Fruit fly (Drosophila melanogaster) whole organism, embryonic: ENCODE data around the gene CycE.
A peak's percentile ranks its signal among the peaks of the same experiment; 100 is the strongest.

Source experiments
- Abd-B ChIP-seq: fragments of 200-800 bp; sonication (Bioruptor generic); optimal IDR thresholded peaks from 2 replicates; lab custom pipeline; 2018; ENCODE audit warnings: missing biosample characterization, mild to moderate bottlenecking, missing genetic modification characterization, moderate library complexity
- Awh ChIP-seq: fragments of 200-800 bp; sonication (Bioruptor generic); IDR thresholded peaks from 2 replicates; pipeline ENCODE4, ENCODE4 v1.3.6; 2022; ENCODE audit warnings: missing biosample characterization, missing genetic modification characterization
- CG1024 ChIP-seq: fragments of 200-800 bp; sonication (Bioruptor generic); IDR thresholded peaks from 2 replicates; pipeline ENCODE4 v1.3.6; 2022; ENCODE audit warnings: missing biosample characterization, missing genetic modification characterization
- CG10462 ChIP-seq: fragments of 200-800 bp; sonication (Bioruptor generic); optimal IDR thresholded peaks from 2 replicates; lab custom pipeline; 2016; ENCODE audit warnings: missing biosample characterization, missing genetic modification characterization
- CG11723 ChIP-seq: fragments of 200-800 bp; sonication (Bioruptor generic); optimal IDR thresholded peaks from 2 replicates; lab custom pipeline; 2017; ENCODE audit warnings: missing biosample characterization, mild to moderate bottlenecking, missing genetic modification characterization
- CG13624 ChIP-seq: fragments of 200-800 bp; sonication (Bioruptor generic); optimal IDR thresholded peaks from 2 replicates; lab custom pipeline; 2016; ENCODE audit warnings: missing biosample characterization, missing genetic modification characterization
- CG14667 ChIP-seq: fragments of 200-800 bp; sonication (Bioruptor generic); IDR thresholded peaks from 2 replicates; pipeline ENCODE4 v1.3.6; 2022; ENCODE audit warnings: missing biosample characterization, missing genetic modification characterization
- CG14860 ChIP-seq: fragments of 200-800 bp; sonication (Bioruptor generic); IDR thresholded peaks from 3 replicates; pipeline ENCODE4 v1.3.6; 2022; ENCODE audit warnings: missing biosample characterization, missing genetic modification characterization; ENCODE audit not compliant: partially characterized antibody
- CG18262 ChIP-seq: fragments of 200-800 bp; optimal IDR thresholded peaks from 3 replicates; lab custom pipeline; 2019; ENCODE audit warnings: missing biosample characterization, mild to moderate bottlenecking, missing genetic modification characterization, moderate library complexity
- CG2199 ChIP-seq: fragments of 200-800 bp; sonication (Bioruptor generic); IDR thresholded peaks from 3 replicates; pipeline ENCODE4 v1.3.6; 2022; ENCODE audit warnings: missing biosample characterization, missing genetic modification characterization
- CG2678 ChIP-seq: fragments of 200-800 bp; sonication (Bioruptor generic); optimal IDR thresholded peaks from 3 replicates; lab custom pipeline; 2019; ENCODE audit warnings: missing biosample characterization, mild to moderate bottlenecking, missing genetic modification characterization, moderate library complexity
- CG4707 ChIP-seq: fragments of 200-800 bp; sonication (Bioruptor generic); optimal IDR thresholded peaks from 2 replicates; lab custom pipeline; 2018; ENCODE audit warnings: missing biosample characterization, mild to moderate bottlenecking, missing genetic modification characterization, moderate library complexity
- CG7963 ChIP-seq: fragments of 200-800 bp; sonication (Bioruptor generic); IDR thresholded peaks from 3 replicates; pipeline ENCODE4 v1.3.6; 2022; ENCODE audit warnings: missing biosample characterization, missing genetic modification characterization; ENCODE audit not compliant: partially characterized antibody
- CG8290 ChIP-seq, 3 experiments: fragments of 200-800 bp; sonication (Bioruptor generic); optimal IDR thresholded peaks; 2 replicates each; lab custom pipeline; 2016 to 2019; ENCODE audit warnings: missing biosample characterization in 3 of 3, missing genetic modification characterization in 3 of 3, mild to moderate bottlenecking in 2 of 3, moderate library complexity in 1 of 3
- CG8478 ChIP-seq: fragments of >200 bp; optimal IDR thresholded peaks from 2 replicates; lab custom pipeline; 2018
- CG8765 ChIP-seq: fragments of 200-800 bp; sonication (Bioruptor generic); IDR thresholded peaks from 2 replicates; pipeline ENCODE4 v1.3.6; 2022; ENCODE audit warnings: missing biosample characterization, missing genetic modification characterization
- CG9876 ChIP-seq: fragments of 200-800 bp; sonication (Bioruptor generic); optimal IDR thresholded peaks from 2 replicates; lab custom pipeline; 2016; ENCODE audit warnings: missing biosample characterization, missing genetic modification characterization
- Dbx ChIP-seq: fragments of 200-800 bp; sonication (Bioruptor generic); IDR thresholded peaks from 3 replicates; pipeline ENCODE4 v1.3.6; 2022; ENCODE audit warnings: missing biosample characterization, missing genetic modification characterization
- E2f2 ChIP-seq: fragments of 200-800 bp; sonication (Bioruptor generic); IDR thresholded peaks from 2 replicates; pipeline ENCODE4 v1.3.6; 2022; ENCODE audit warnings: missing biosample characterization, missing genetic modification characterization
- Ets65A ChIP-seq: fragments of 200-800 bp; sonication (Bioruptor generic); peaks from one replicate; lab custom pipeline; 2016; ENCODE audit warnings: missing biosample characterization, missing genetic modification characterization
- HLH54F ChIP-seq: fragments of 200-800 bp; sonication (Bioruptor generic); optimal IDR thresholded peaks from 3 replicates; lab custom pipeline; 2016; ENCODE audit warnings: missing biosample characterization, missing genetic modification characterization
- MTF-1 ChIP-seq: fragments of 200-800 bp; sonication (Bioruptor generic); optimal IDR thresholded peaks from 2 replicates; lab custom pipeline; 2018; ENCODE audit warnings: missing biosample characterization, mild to moderate bottlenecking, missing genetic modification characterization, borderline replicate concordance
- NC2β ChIP-seq: fragments of 200-800 bp; sonication (Bioruptor generic); optimal IDR thresholded peaks from 2 replicates; lab custom pipeline; 2016; ENCODE audit warnings: missing biosample characterization, missing genetic modification characterization
- Optix ChIP-seq: fragments of 200-800 bp; sonication (Bioruptor generic); IDR thresholded peaks from 3 replicates; pipeline ENCODE4 v1.3.6; 2022; ENCODE audit warnings: missing biosample characterization, missing genetic modification characterization
- Ptx1 ChIP-seq: fragments of 200-800 bp; sonication (Bioruptor generic); IDR thresholded peaks from 2 replicates; pipeline ENCODE4 v1.3.6; 2022; ENCODE audit warnings: missing biosample characterization, missing genetic modification characterization
- Six4 ChIP-seq: fragments of 200-800 bp; sonication (Bioruptor generic); optimal IDR thresholded peaks from 2 replicates; lab custom pipeline; 2016; ENCODE audit warnings: missing biosample characterization, missing genetic modification characterization
- Sox102F ChIP-seq: fragments of 200-800 bp; sonication (Bioruptor generic); optimal IDR thresholded peaks from 2 replicates; lab custom pipeline; 2018; ENCODE audit warnings: missing biosample characterization, mild to moderate bottlenecking, missing genetic modification characterization, moderate library complexity
- Trl ChIP-seq, 3 experiments: fragments of >200 bp in 2 of 3; fragments of 200-800 bp in 1 of 3; sonication (Bioruptor generic) in 1 of 3; optimal IDR thresholded peaks; 2 replicates in 1 of 3; 3 replicates in 2 of 3; lab custom pipeline; 2016 to 2017; ENCODE audit warnings: missing biosample characterization in 1 of 3, missing genetic modification characterization in 1 of 3
- Usf ChIP-seq: fragments of 200-800 bp; sonication (Bioruptor generic); optimal IDR thresholded peaks from 2 replicates; lab custom pipeline; 2017; ENCODE audit warnings: missing genotype, missing biosample characterization, missing genetic modification characterization
- amos ChIP-seq: fragments of 200-800 bp; sonication (Bioruptor generic); IDR thresholded peaks from 2 replicates; pipeline ENCODE4 v1.3.6; 2022; ENCODE audit warnings: missing biosample characterization, missing genetic modification characterization; ENCODE audit not compliant: partially characterized antibody
- aop ChIP-seq: fragments of 200-800 bp; sonication (Bioruptor generic); IDR thresholded peaks from 2 replicates; pipeline ENCODE4 v1.3.6; 2022; ENCODE audit warnings: missing biosample characterization, missing genetic modification characterization
- ap ChIP-seq: fragments of 200-800 bp; sonication (Bioruptor generic); IDR thresholded peaks from 2 replicates; pipeline ENCODE4 v1.3.6; 2022; ENCODE audit warnings: missing biosample characterization, missing genetic modification characterization
- ash1 ChIP-seq: fragments of 200-800 bp; sonication (Bioruptor generic); optimal IDR thresholded peaks from 2 replicates; lab custom pipeline; 2018; ENCODE audit warnings: missing biosample characterization, mild to moderate bottlenecking, missing genetic modification characterization
- ato ChIP-seq: fragments of 200-800 bp; sonication (Bioruptor generic); IDR thresholded peaks from 2 replicates; pipeline ENCODE4 v1.3.6; 2022; ENCODE audit warnings: missing biosample characterization, missing genetic modification characterization; ENCODE audit not compliant: partially characterized antibody
- az2 ChIP-seq: fragments of 200-800 bp; sonication (Bioruptor generic); optimal IDR thresholded peaks from 3 replicates; lab custom pipeline; 2016; ENCODE audit warnings: missing biosample characterization, missing genetic modification characterization
- br ChIP-seq: fragments of >200 bp; optimal IDR thresholded peaks from 2 replicates; lab custom pipeline; 2017
- cg ChIP-seq: fragments of 200-800 bp; sonication (Bioruptor generic); optimal IDR thresholded peaks from 3 replicates; lab custom pipeline; 2019; ENCODE audit warnings: missing biosample characterization, mild to moderate bottlenecking, missing genetic modification characterization, moderate library complexity
- chif ChIP-seq, 2 experiments: fragments of 200-800 bp; sonication (Bioruptor generic); optimal IDR thresholded peaks; 3 replicates each; lab custom pipeline; 2016; ENCODE audit warnings: missing biosample characterization in 2 of 2, missing genetic modification characterization in 2 of 2
- chn ChIP-seq: fragments of 200-800 bp; sonication (Bioruptor generic); optimal IDR thresholded peaks from 2 replicates; lab custom pipeline; 2016; ENCODE audit warnings: missing biosample characterization, missing genetic modification characterization
- her ChIP-seq: fragments of 200-800 bp; sonication (Bioruptor generic); optimal IDR thresholded peaks from 2 replicates; lab custom pipeline; 2016; ENCODE audit warnings: missing biosample characterization, missing genetic modification characterization
- kni ChIP-seq: fragments of 200-800 bp; sonication (Bioruptor generic); optimal IDR thresholded peaks from 3 replicates; lab custom pipeline; 2017; ENCODE audit warnings: mild to moderate bottlenecking, missing biosample characterization, missing genetic modification reagents, missing genetic modification characterization
- knrl ChIP-seq: fragments of 200-800 bp; sonication (Bioruptor generic); IDR thresholded peaks from 3 replicates; pipeline ENCODE4 v1.3.6; 2022; ENCODE audit warnings: missing biosample characterization, missing genetic modification characterization; ENCODE audit not compliant: partially characterized antibody
- lbe ChIP-seq: fragments of 200-800 bp; sonication (Bioruptor generic); optimal IDR thresholded peaks from 2 replicates; lab custom pipeline; 2016; ENCODE audit warnings: missing biosample characterization, mild to moderate bottlenecking, missing genetic modification characterization
- odd ChIP-seq: fragments of 200-800 bp; sonication (Bioruptor generic); optimal IDR thresholded peaks from 2 replicates; lab custom pipeline; 2017; ENCODE audit warnings: missing biosample characterization, mild to moderate bottlenecking, missing genetic modification characterization
- sens ChIP-seq: fragments of 200-800 bp; sonication (Bioruptor generic); peaks from one replicate; lab custom pipeline; 2016; ENCODE audit warnings: missing biosample characterization, missing genetic modification characterization
- sens-2 ChIP-seq: fragments of 200-800 bp; sonication (Bioruptor generic); IDR thresholded peaks from 2 replicates; pipeline ENCODE4 v1.3.6; 2022; ENCODE audit warnings: missing biosample characterization, missing genetic modification characterization
- slp2 ChIP-seq: fragments of 200-800 bp; sonication (Bioruptor generic); optimal IDR thresholded peaks from 2 replicates; lab custom pipeline; 2016; ENCODE audit warnings: missing biosample characterization, missing genetic modification characterization
- so ChIP-seq: fragments of 200-800 bp; sonication (Bioruptor generic); IDR thresholded peaks from 3 replicates; pipeline ENCODE4 v1.3.6; 2022; ENCODE audit warnings: missing biosample characterization, missing genetic modification characterization
- tin ChIP-seq: fragments of 200-800 bp; sonication (Bioruptor generic); optimal IDR thresholded peaks from 3 replicates; lab custom pipeline; 2016; ENCODE audit warnings: missing biosample characterization, missing genetic modification characterization
- toy ChIP-seq: fragments of 200-800 bp; sonication (Bioruptor generic); IDR thresholded peaks from 2 replicates; pipeline ENCODE4 v1.3.6; 2022; ENCODE audit warnings: missing biosample characterization, missing genetic modification characterization
- vnd ChIP-seq: fragments of 200-800 bp; sonication (Bioruptor generic); IDR thresholded peaks from 3 replicates; pipeline ENCODE4 v1.3.6; 2022; ENCODE audit warnings: missing biosample characterization, missing genetic modification characterization; ENCODE audit not compliant: partially characterized antibody
- wdn ChIP-seq: fragments of 200-800 bp; sonication (Bioruptor generic); IDR thresholded peaks from 2 replicates; pipeline ENCODE4 v1.3.6; 2022; ENCODE audit warnings: missing biosample characterization, missing genetic modification characterization

CycE gene

DNA sequence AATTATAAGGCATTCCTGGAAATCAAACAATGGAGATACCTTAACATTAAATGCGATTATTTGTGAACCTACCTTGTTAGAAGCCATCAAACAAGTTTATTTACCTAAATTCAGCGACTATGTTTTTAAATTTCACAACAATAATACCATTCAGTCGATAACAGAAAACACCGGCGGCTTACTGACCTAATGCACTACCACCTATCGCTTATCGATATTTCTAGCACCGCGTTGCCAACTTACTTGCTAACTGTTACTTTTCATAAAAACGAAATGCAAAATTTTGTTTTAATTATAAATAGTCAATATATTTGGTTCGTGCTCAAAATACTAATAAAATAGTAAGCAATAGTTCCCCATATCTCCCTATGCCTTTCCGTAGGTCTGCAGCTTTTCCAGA, 23.0 kb upstream of the CycE start, which contains the start of gene Ku80 (continued):
- no peak for TF ChIP-seq cg (GFP tag; lab: Kevin White, UChicago)
- no peak for TF ChIP-seq Usf (GFP tag; lab: Kevin White, UChicago)
- no peak for TF ChIP-seq her (GFP tag; lab: Kevin White, UChicago)
- no peak for TF ChIP-seq Awh (GFP tag; lab: Robert Waterston, UW)
- no peak for TF ChIP-seq CG8290 (GFP tag; optimal IDR thresholded peaks at IDR 0.05; lab: Kevin White, UChicago)
- TF ChIP-seq CG8290 (tag; optimal IDR thresholded peaks at IDR 0.05; lab: Kevin White, UChicago): no peak
- no peak for TF ChIP-seq lbe (GFP tag; lab: Kevin White, UChicago)
- no peak for TF ChIP-seq Ptx1
- no peak for TF ChIP-seq Sox102F (GFP tag; lab: Kevin White, UChicago)
- peak; percentile 65 for TF ChIP-seq amos (GFP tag; lab: Robert Waterston, UW)
- TF ChIP-seq HLH54F (GFP tag; lab: Kevin White, UChicago): no peak
- TF ChIP-seq MTF-1 (GFP tag; lab: Kevin White, UChicago): no peak
- no peak for TF ChIP-seq CG11723 (GFP tag; lab: Kevin White, UChicago)
- TF ChIP-seq chn (GFP tag; lab: Kevin White, UChicago): no peak
- no peak for TF ChIP-seq CG8765 (GFP tag; lab: Robert Waterston, UW)
- no peak for TF ChIP-seq toy (GFP tag; lab: Robert Waterston, UW)
- no peak for TF ChIP-seq wdn (GFP tag; lab: Robert Waterston, UW)
- TF ChIP-seq CG8478 (lab: Kevin White, UChicago): no peak
- no peak for TF ChIP-seq CG9876 (GFP tag; lab: Kevin White, UChicago)
- no peak for TF ChIP-seq odd (GFP tag; lab: Kevin White, UChicago)
- TF ChIP-seq CG2678 (tag; lab: Kevin White, UChicago): no peak
- TF ChIP-seq CG7963: peak; percentile 79
- peak; percentile 72 for TF ChIP-seq CG14860
- no peak for TF ChIP-seq CG10462
- no peak for TF ChIP-seq tin (GFP tag; lab: Kevin White, UChicago)
- TF ChIP-seq CG4707: no peak
- no peak for TF ChIP-seq Dbx (GFP tag; lab: Robert Waterston, UW)
- TF ChIP-seq E2f2 (GFP tag; lab: Robert Waterston, UW): peak; percentile 80
- TF ChIP-seq ap: no peak
- TF ChIP-seq Trl (optimal IDR thresholded peaks at IDR 0.05; lab: Kevin White, UChicago): no peak
- TF ChIP-seq Trl (GFP tag; optimal IDR thresholded peaks at IDR 0.05; lab: Kevin White, UChicago): no peak
- no peak for TF ChIP-seq so (GFP tag; lab: Robert Waterston, UW)
- TF ChIP-seq Abd-B (GFP tag; lab: Kevin White, UChicago): no peak
- TF ChIP-seq CG18262 (tag; lab: Kevin White, UChicago): no peak
- TF ChIP-seq Ets65A (GFP tag; lab: Kevin White, UChicago): peak; percentile 78
- no peak for TF ChIP-seq aop
- peak; percentile 70; the same call in 2 of the 3 replicates for TF ChIP-seq vnd (GFP tag; lab: Robert Waterston, UW)
- TF ChIP-seq az2: no peak
- no peak for TF ChIP-seq chif (GFP tag; optimal IDR thresholded peaks at IDR 0.05; lab: Kevin White, UChicago)
- no peak for TF ChIP-seq slp2 (GFP tag; lab: Kevin White, UChicago)
- TF ChIP-seq knrl (GFP tag; lab: Robert Waterston, UW): peak; percentile 74
- no peak for TF ChIP-seq br (lab: Kevin White, UChicago)
- TF ChIP-seq CG14667 (GFP tag; lab: Robert Waterston, UW): no peak
- TF ChIP-seq kni (GFP tag; lab: Kevin White, UChicago): no peak
- 0 out of 3 replicates have a peak, but pooled peaks have one; percentile 16 for TF ChIP-seq CG2199
- TF ChIP-seq NC2β (GFP tag; lab: Kevin White, UChicago): no peak
- TF ChIP-seq ash1: no peak
- no peak for TF ChIP-seq sens (GFP tag; lab: Kevin White, UChicago)
- TF ChIP-seq CG1024 (GFP tag; lab: Robert Waterston, UW): no peak
- TF ChIP-seq Six4 (GFP tag; lab: Kevin White, UChicago): no peak
- no peak for TF ChIP-seq Optix (GFP tag; lab: Robert Waterston, UW)
- no peak for TF ChIP-seq sens-2 (GFP tag; lab: Robert Waterston, UW)
- no peak for TF ChIP-seq CG13624 (GFP tag; lab: Kevin White, UChicago)
- TF ChIP-seq ato (GFP tag; lab: Robert Waterston, UW): peak; percentile 76
